Worm (Caenorhabditis elegans) whole organism, early embryonic: ENCODE data around the gene ZC8.6.

Experiments
- B0310.2 ChIP-seq: sonication (generic microtip); optimal IDR thresholded peaks from 2 replicates; lab custom pipeline; 2016; ENCODE audit warnings: mild to moderate bottlenecking, missing genetic modification characterization, missing compliant biosample characterization
- ama-1 ChIP-seq: fragments of 150-350 bp; optimal IDR thresholded peaks from 2 replicates; lab custom pipeline; 2014
- ceh-36 ChIP-seq: sonication (generic microtip); optimal IDR thresholded peaks from 2 replicates; lab custom pipeline; 2016; ENCODE audit warnings: missing genetic modification characterization, inconsistent platforms, missing compliant biosample characterization
- flt-1 ChIP-seq: fragments of 200-800 bp; sonication (Bioruptor generic); IDR thresholded peaks from 2 replicates; pipeline ENCODE4 v1.3.6; 2022; ENCODE audit warnings: missing genetic modification characterization, missing compliant biosample characterization
- hmbx-1 ChIP-seq: sonication (generic microtip); optimal IDR thresholded peaks from 2 replicates; lab custom pipeline; 2016; ENCODE audit warnings: mild to moderate bottlenecking, missing genetic modification characterization, missing compliant biosample characterization
- hnd-1 ChIP-seq: sonication (generic microtip); optimal IDR thresholded peaks from 2 replicates; lab custom pipeline; 2016; ENCODE audit warnings: missing genetic modification characterization, missing compliant biosample characterization
- pes-1 ChIP-seq: fragments of 200-800 bp; sonication (Bioruptor generic); IDR thresholded peaks from 2 replicates; pipeline ENCODE4 v1.3.6; 2022; ENCODE audit warnings: missing genetic modification reagents, missing genetic modification characterization, missing compliant biosample characterization
- scrt-1 ChIP-seq: fragments of 200-800 bp; sonication (Bioruptor generic); IDR thresholded peaks from 2 replicates; pipeline ENCODE4 v1.3.6; 2022; ENCODE audit warnings: missing genetic modification characterization, missing compliant biosample characterization

ce11 chrX:4979060-4979459, 18.3 kb downstream of the ZC8.6 start:
- TF ChIP-seq pes-1: no peak
- no peak for TF ChIP-seq ama-1 (lab: Kevin White, UChicago)
- no peak for TF ChIP-seq hmbx-1
- TF ChIP-seq ceh-36 (tag; lab: Kevin White, UChicago): no peak
- TF ChIP-seq B0310.2: no peak
- no peak for TF ChIP-seq hnd-1 (tag; lab: Kevin White, UChicago)
- no peak for TF ChIP-seq flt-1 (GFP tag; lab: Robert Waterston, UW)
- no peak for TF ChIP-seq scrt-1 (GFP tag; lab: Robert Waterston, UW)
